Fruit fly (Drosophila melanogaster) whole organism, embryonic: ENCODE results near the gene Cpr67Fb.

ENCODE experiments used
- C15 ChIP-seq: fragments of 200-800 bp; sonication (Bioruptor generic); IDR thresholded peaks from 3 replicates; pipeline ENCODE4 v1.3.6; 2022; ENCODE audit warnings: missing biosample characterization, missing genetic modification characterization
- CG10209 ChIP-seq: fragments of 200-800 bp; sonication (Bioruptor generic); optimal IDR thresholded peaks from 3 replicates; lab custom pipeline; 2017; ENCODE audit warnings: missing biosample characterization, mild to moderate bottlenecking, missing genetic modification characterization, missing genetic modification reagents
- CG10431 ChIP-seq: fragments of 200-800 bp; sonication (Bioruptor generic); optimal IDR thresholded peaks from 3 replicates; lab custom pipeline; 2018; ENCODE audit warnings: missing biosample characterization, mild to moderate bottlenecking, missing genetic modification characterization
- CG10979 ChIP-seq: fragments of 200-800 bp; sonication (Bioruptor generic); optimal IDR thresholded peaks from 2 replicates; lab custom pipeline; 2018; ENCODE audit warnings: missing biosample characterization, mild to moderate bottlenecking, missing genetic modification characterization, moderate library complexity
- CG12659 ChIP-seq: fragments of 200-800 bp; sonication (Bioruptor generic); optimal IDR thresholded peaks from 3 replicates; lab custom pipeline; 2017; ENCODE audit warnings: mild to moderate bottlenecking, missing biosample characterization, missing genetic modification reagents, missing genetic modification characterization
- CG13775 ChIP-seq: fragments of 200-800 bp; sonication (Bioruptor generic); optimal IDR thresholded peaks from 3 replicates; lab custom pipeline; 2017; ENCODE audit warnings: missing biosample characterization, mild to moderate bottlenecking, missing genetic modification characterization
- CG15514 ChIP-seq: fragments of 200-800 bp; sonication (Bioruptor generic); optimal IDR thresholded peaks from 3 replicates; lab custom pipeline; 2017; ENCODE audit warnings: missing biosample characterization, missing genetic modification characterization, mild to moderate bottlenecking, moderate library complexity, missing genetic modification reagents
- CG16815 ChIP-seq: fragments of 200-800 bp; sonication (Bioruptor generic); optimal IDR thresholded peaks from 3 replicates; lab custom pipeline; 2017; ENCODE audit warnings: missing biosample characterization, mild to moderate bottlenecking, missing genetic modification characterization
- CG17361 ChIP-seq: fragments of 200-800 bp; sonication (Bioruptor generic); IDR thresholded peaks from 3 replicates; pipeline ENCODE4 v1.3.6; 2022; ENCODE audit warnings: missing biosample characterization, missing genetic modification characterization
- CG17385 ChIP-seq: fragments of 200-800 bp; sonication (Bioruptor generic); optimal IDR thresholded peaks from 3 replicates; lab custom pipeline; 2018; ENCODE audit warnings: missing biosample characterization, mild to moderate bottlenecking, missing genetic modification characterization
- CG17612 ChIP-seq: fragments of 200-800 bp; sonication (Bioruptor generic); IDR thresholded peaks from 2 replicates; pipeline ENCODE4 v1.3.6; 2022; ENCODE audit warnings: missing biosample characterization, missing genetic modification characterization
- CG17829 ChIP-seq: fragments of 200-800 bp; optimal IDR thresholded peaks from 2 replicates; lab custom pipeline; 2019; ENCODE audit warnings: missing biosample characterization, mild to moderate bottlenecking, missing genetic modification characterization, moderate library complexity
- CG18476 ChIP-seq: fragments of 200-800 bp; sonication (Bioruptor generic); optimal IDR thresholded peaks from 2 replicates; lab custom pipeline; 2016; ENCODE audit warnings: missing biosample characterization, mild to moderate bottlenecking, missing genetic modification characterization
- CG2120 ChIP-seq: fragments of 200-800 bp; sonication (Bioruptor generic); optimal IDR thresholded peaks from 3 replicates; lab custom pipeline; 2016; ENCODE audit warnings: missing biosample characterization, missing genetic modification characterization
- CG30403 ChIP-seq: fragments of 200-800 bp; sonication (Bioruptor generic); optimal IDR thresholded peaks from 3 replicates; lab custom pipeline; 2016; ENCODE audit warnings: missing biosample characterization, missing genetic modification characterization
- CG32532 ChIP-seq: fragments of 200-800 bp; sonication (Bioruptor generic); IDR thresholded peaks from 2 replicates; pipeline ENCODE4 v1.3.6; 2022; ENCODE audit warnings: missing biosample characterization, missing genetic modification characterization
- CG32767 ChIP-seq: fragments of 200-800 bp; sonication (Bioruptor generic); IDR thresholded peaks from 2 replicates; pipeline ENCODE4 v1.3.6; 2022; ENCODE audit warnings: missing biosample characterization, missing genetic modification characterization
- CG3726 ChIP-seq: fragments of 200-800 bp; sonication (Bioruptor generic); IDR thresholded peaks from 3 replicates; pipeline ENCODE4, ENCODE4 v1.3.6; 2022; ENCODE audit warnings: missing biosample characterization, missing genetic modification characterization
- CG4617 ChIP-seq: fragments of 200-800 bp; sonication (Bioruptor generic); optimal IDR thresholded peaks from 3 replicates; lab custom pipeline; 2016; ENCODE audit warnings: missing biosample characterization, missing genetic modification characterization, borderline replicate concordance
- CG6654 ChIP-seq: fragments of 200-800 bp; sonication (Bioruptor generic); optimal IDR thresholded peaks from 2 replicates; lab custom pipeline; 2017; ENCODE audit warnings: missing biosample characterization, mild to moderate bottlenecking, missing genetic modification characterization
- CG6689 ChIP-seq: fragments of 200-800 bp; sonication (Bioruptor generic); IDR thresholded peaks from 2 replicates; pipeline ENCODE4 v1.3.6; 2022; ENCODE audit warnings: missing biosample characterization, missing genetic modification characterization
- CG7839 ChIP-seq: fragments of 200-800 bp; sonication (Bioruptor generic); optimal IDR thresholded peaks from 3 replicates; lab custom pipeline; 2018; ENCODE audit warnings: missing biosample characterization, mild to moderate bottlenecking, missing genetic modification characterization, moderate library complexity
- Doc2 ChIP-seq: fragments of 200-800 bp; sonication (Bioruptor generic); IDR thresholded peaks from 2 replicates; pipeline ENCODE4 v1.3.6; 2022; ENCODE audit warnings: missing biosample characterization, missing genetic modification characterization
- Doc3 ChIP-seq: fragments of 200-800 bp; sonication (Bioruptor generic); IDR thresholded peaks from 3 replicates; pipeline ENCODE4 v1.3.6; 2022; ENCODE audit warnings: missing biosample characterization, missing genetic modification characterization; ENCODE audit not compliant: partially characterized antibody
- ERR ChIP-seq: fragments of 200-800 bp; sonication (Bioruptor generic); optimal IDR thresholded peaks from 2 replicates; lab custom pipeline; 2016; ENCODE audit warnings: missing biosample characterization, missing genetic modification characterization
- Ptx1 ChIP-seq: fragments of 200-800 bp; sonication (Bioruptor generic); IDR thresholded peaks from 2 replicates; pipeline ENCODE4 v1.3.6; 2022; ENCODE audit warnings: missing biosample characterization, missing genetic modification characterization
- Six4 ChIP-seq: fragments of 200-800 bp; sonication (Bioruptor generic); optimal IDR thresholded peaks from 2 replicates; lab custom pipeline; 2016; ENCODE audit warnings: missing biosample characterization, missing genetic modification characterization
- Sox100B ChIP-seq: fragments of 200-800 bp; sonication (Bioruptor generic); optimal IDR thresholded peaks from 3 replicates; lab custom pipeline; 2018; ENCODE audit warnings: missing biosample characterization, mild to moderate bottlenecking, missing genetic modification characterization
- Sry-β ChIP-seq: fragments of 200-800 bp; sonication (Bioruptor generic); optimal IDR thresholded peaks from 2 replicates; lab custom pipeline; 2018; ENCODE audit warnings: missing biosample characterization, mild to moderate bottlenecking, missing genetic modification characterization, moderate library complexity
- Ssrp ChIP-seq: fragments of 200-800 bp; sonication (Bioruptor generic); optimal IDR thresholded peaks from 2 replicates; lab custom pipeline; 2018; ENCODE audit warnings: missing biosample characterization, mild to moderate bottlenecking, missing genetic modification characterization, moderate library complexity
- cato ChIP-seq: fragments of 200-800 bp; sonication (Bioruptor generic); optimal IDR thresholded peaks from 2 replicates; lab custom pipeline; 2016; ENCODE audit warnings: missing biosample characterization, missing genetic modification characterization, borderline replicate concordance
- dmrt11E ChIP-seq: fragments of 200-800 bp; sonication (Bioruptor generic); optimal IDR thresholded peaks from 3 replicates; lab custom pipeline; 2018; ENCODE audit warnings: missing biosample characterization, mild to moderate bottlenecking, missing genetic modification characterization, moderate library complexity
- dmrt99B ChIP-seq: fragments of 200-800 bp; sonication (Bioruptor generic); optimal IDR thresholded peaks from 2 replicates; lab custom pipeline; 2018; ENCODE audit warnings: missing biosample characterization, mild to moderate bottlenecking, missing genetic modification characterization, moderate library complexity
- en ChIP-seq: fragments of 200-800 bp; sonication (Bioruptor generic); optimal IDR thresholded peaks from 2 replicates; lab custom pipeline; 2016; ENCODE audit warnings: missing biosample characterization, missing genetic modification characterization
- esg ChIP-seq: fragments of 200-800 bp; sonication (Bioruptor generic); conservative IDR thresholded peaks from 2 replicates; pipeline ENCODE4 v1.3.6; 2022; ENCODE audit warnings: missing biosample characterization, missing genetic modification characterization
- fd96Cb ChIP-seq: fragments of 200-800 bp; sonication (Bioruptor generic); optimal IDR thresholded peaks from 2 replicates; lab custom pipeline; 2018; ENCODE audit warnings: missing biosample characterization, mild to moderate bottlenecking, missing genetic modification characterization, moderate library complexity
- hkb ChIP-seq, 2 experiments: fragments of 200-800 bp in 1 of 2; fragments of >200 bp in 1 of 2; sonication (Bioruptor generic) in 1 of 2; IDR thresholded peaks in 1 of 2; optimal IDR thresholded peaks in 1 of 2; 2 replicates each; pipeline versions ENCODE4 v1.3.6 to Lab custom; 2017 to 2022; ENCODE audit warnings: missing biosample characterization in 1 of 2, missing genetic modification characterization in 1 of 2
- nmo ChIP-seq: fragments of 200-800 bp; sonication (Bioruptor generic); optimal IDR thresholded peaks from 2 replicates; lab custom pipeline; 2018; ENCODE audit warnings: missing biosample characterization, mild to moderate bottlenecking, missing genetic modification characterization, moderate library complexity
- p53 ChIP-seq: fragments of 200-800 bp; sonication (Bioruptor generic); optimal IDR thresholded peaks from 2 replicates; lab custom pipeline; 2016; ENCODE audit warnings: missing biosample characterization, missing genetic modification characterization
- ro ChIP-seq: fragments of 200-800 bp; sonication (Bioruptor generic); IDR thresholded peaks from 2 replicates; pipeline ENCODE4 v1.3.6; 2022; ENCODE audit warnings: missing biosample characterization, missing genetic modification characterization
- row ChIP-seq: fragments of 200-800 bp; sonication (Bioruptor generic); IDR thresholded peaks from 3 replicates; pipeline ENCODE4 v1.3.6; 2022; ENCODE audit warnings: missing biosample characterization, missing genetic modification characterization
- run ChIP-seq: fragments of 200-800 bp; sonication (Bioruptor generic); optimal IDR thresholded peaks from 3 replicates; lab custom pipeline; 2018; ENCODE audit warnings: missing biosample characterization, mild to moderate bottlenecking, missing genetic modification characterization
- sc ChIP-seq, 3 experiments: fragments of >200 bp in 2 of 3; fragments of 200-800 bp in 1 of 3; sonication (Bioruptor generic) in 1 of 3; optimal IDR thresholded peaks; 2 replicates in 2 of 3; 3 replicates in 1 of 3; lab custom pipeline; 2017; ENCODE audit warnings: mild to moderate bottlenecking in 1 of 3, missing biosample characterization in 1 of 3, missing genetic modification characterization in 1 of 3, missing genetic modification reagents in 1 of 3
- schlank ChIP-seq: fragments of 200-800 bp; sonication (Bioruptor generic); optimal IDR thresholded peaks from 2 replicates; lab custom pipeline; 2018; ENCODE audit warnings: missing biosample characterization, mild to moderate bottlenecking, missing genetic modification characterization
- trh ChIP-seq: fragments of 200-800 bp; sonication (Bioruptor generic); optimal IDR thresholded peaks from 2 replicates; lab custom pipeline; 2016; ENCODE audit warnings: missing biosample characterization, missing genetic modification characterization
- zfh1 ChIP-seq: fragments of 200-800 bp; sonication (Bioruptor generic); IDR thresholded peaks from 3 replicates; pipeline ENCODE4 v1.3.6; 2022; ENCODE audit warnings: missing biosample characterization, missing genetic modification characterization

The Cpr67Fb gene

DNA sequence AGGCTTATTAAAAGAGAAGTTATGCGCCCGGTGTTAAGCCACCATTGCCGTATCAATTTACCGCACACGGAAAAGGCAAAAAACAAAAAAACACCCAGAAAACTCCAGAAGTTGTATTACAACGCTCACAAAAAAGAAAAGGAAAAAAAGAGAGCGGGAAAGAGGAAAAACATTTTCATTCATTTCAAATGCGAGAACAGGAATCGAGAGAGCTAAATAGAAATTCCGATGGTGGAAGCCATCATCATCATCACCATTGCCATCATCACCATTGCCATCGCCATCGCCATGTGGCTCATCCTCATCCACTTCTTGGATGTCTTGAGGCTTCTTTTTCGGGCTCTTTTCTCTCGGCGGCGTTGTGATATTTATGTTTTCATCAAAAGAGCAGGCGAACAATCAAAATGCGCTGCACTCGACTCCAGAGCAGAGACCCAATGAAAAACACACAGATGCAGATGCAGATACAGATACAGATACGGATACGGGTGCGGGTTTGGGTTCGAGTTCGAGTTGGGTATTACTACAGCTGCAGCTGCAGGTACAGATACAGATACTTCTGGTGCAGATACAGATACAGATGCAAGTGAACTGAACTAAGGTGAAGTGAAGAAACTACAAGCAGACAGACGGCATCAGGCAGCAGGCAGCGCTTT lies 42.7 kb upstream of the Cpr67Fb start (continued):
- TF ChIP-seq CG32532 (GFP tag; lab: Robert Waterston, UW) = no peak
- TF ChIP-seq CG13775 (GFP tag; lab: Kevin White, UChicago) = no peak
- TF ChIP-seq esg (GFP tag; lab: Robert Waterston, UW) = no peak
- TF ChIP-seq CG32767 (GFP tag; lab: Robert Waterston, UW) = peak; percentile 34; the same call in 1 of the 2 replicates
- no peak for TF ChIP-seq Ptx1 (GFP tag; lab: Robert Waterston, UW)

DNA sequence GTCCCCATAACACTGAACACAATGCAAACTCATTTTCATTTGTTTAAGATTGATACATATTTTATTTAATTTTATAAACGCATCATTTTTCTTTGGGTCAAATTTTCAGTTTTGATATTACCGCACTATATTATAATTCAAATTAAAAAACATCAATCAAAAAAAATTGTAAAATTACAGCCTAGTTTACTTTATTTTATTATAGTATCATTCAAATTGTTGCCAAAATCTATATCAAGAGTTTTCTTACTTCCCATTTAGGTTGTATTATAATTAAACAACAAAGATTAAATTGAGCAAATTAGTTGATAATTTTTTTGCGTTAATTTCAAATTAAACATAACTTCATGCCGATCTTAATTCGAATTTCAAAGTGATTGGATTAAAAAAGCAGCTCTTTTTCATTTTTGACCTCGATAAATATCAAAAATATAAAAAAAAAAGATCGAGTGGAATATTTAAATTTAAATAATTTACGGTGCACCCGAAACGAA lies 42.1 kb upstream of the Cpr67Fb start:
- peak; percentile 10 for TF ChIP-seq CG17385 (GFP tag; lab: Kevin White, UChicago)
- TF ChIP-seq CG6654 = no peak
- TF ChIP-seq trh (GFP tag; lab: Kevin White, UChicago) = no peak
- TF ChIP-seq Doc2 (GFP tag; lab: Robert Waterston, UW) = no peak
- peak; percentile 34 for TF ChIP-seq CG18476 (GFP tag; lab: Kevin White, UChicago)
- no peak for TF ChIP-seq p53 (GFP tag; lab: Kevin White, UChicago)
- no peak for TF ChIP-seq C15 (GFP tag; lab: Robert Waterston, UW)
- TF ChIP-seq CG10431 = no peak
- peak; percentile 8 for TF ChIP-seq cato (GFP tag; lab: Kevin White, UChicago)
- no peak for TF ChIP-seq zfh1
- TF ChIP-seq Six4 (GFP tag; lab: Kevin White, UChicago) = no peak
- peak; percentile 84 for TF ChIP-seq CG17361 (GFP tag; lab: Robert Waterston, UW)
- peak; percentile 20 for TF ChIP-seq fd96Cb (tag; lab: Kevin White, UChicago)
- TF ChIP-seq CG16815 (GFP tag; lab: Kevin White, UChicago) = peak; percentile 53
- no peak for TF ChIP-seq Sry-β (GFP tag; lab: Kevin White, UChicago)
- TF ChIP-seq en = no peak
- TF ChIP-seq CG7839 (tag; lab: Kevin White, UChicago) = peak; percentile 41
- TF ChIP-seq run (tag; lab: Kevin White, UChicago) = no peak
- no peak for TF ChIP-seq CG17612
- TF ChIP-seq dmrt99B (tag; lab: Kevin White, UChicago) = peak; percentile 60
- TF ChIP-seq ro = no peak
- TF ChIP-seq Doc3 (GFP tag; lab: Robert Waterston, UW) = no peak
- TF ChIP-seq row (GFP tag; lab: Robert Waterston, UW) = peak; percentile 5; the same call in 1 of the 3 replicates
- peak; percentile 52 for TF ChIP-seq CG10979 (tag; lab: Kevin White, UChicago)
- TF ChIP-seq CG17829 (tag; lab: Kevin White, UChicago) = peak; percentile 21
- TF ChIP-seq CG2120 = peak; percentile 22
- peak; percentile 60 for TF ChIP-seq Sox100B (GFP tag; lab: Kevin White, UChicago)
- no peak for TF ChIP-seq CG15514
- peak; percentile 17 for TF ChIP-seq CG10209
- no peak for TF ChIP-seq CG4617 (GFP tag; lab: Kevin White, UChicago)
- TF ChIP-seq CG12659 (GFP tag; lab: Kevin White, UChicago) = peak; percentile 18
- peak; percentile 58 for TF ChIP-seq CG30403 (GFP tag; lab: Kevin White, UChicago)
- TF ChIP-seq CG3726 (GFP tag; lab: Robert Waterston, UW) = no peak
- no peak for TF ChIP-seq sc (optimal IDR thresholded peaks at IDR 0.05; lab: Kevin White, UChicago)
- TF ChIP-seq sc (GFP tag; optimal IDR thresholded peaks at IDR 0.05; lab: Kevin White, UChicago) = peak; percentile 44
- TF ChIP-seq dmrt11E (tag; lab: Kevin White, UChicago) = peak; percentile 68
- TF ChIP-seq Ssrp (tag; lab: Kevin White, UChicago) = peak; percentile 60
- TF ChIP-seq schlank (tag; lab: Kevin White, UChicago) = no peak
- TF ChIP-seq ERR (GFP tag; lab: Kevin White, UChicago) = no peak
- TF ChIP-seq hkb (optimal IDR thresholded peaks at IDR 0.05; lab: Kevin White, UChicago) = no peak
- TF ChIP-seq hkb (GFP tag; IDR thresholded peaks at IDR 0.05; lab: Robert Waterston, UW) = no peak
- peak; percentile 44 for TF ChIP-seq CG6689
- TF ChIP-seq nmo (GFP tag; lab: Kevin White, UChicago) = peak; percentile 71
